Worm (Caenorhabditis elegans): ENCODE data around the gene nlp-46.
"Not testable (repeated sequence)": the region's sequence is repeated elsewhere in the genome, so short reads cannot be mapped to it uniquely, and the experiment has no call there.

ce11 chrV:12509922-12510582 is 4.0 kb upstream of the nlp-46 start:
- not testable (repeated sequence) for TF ChIP-seq F55B11.4 (tag; optimal IDR thresholded peaks at IDR 0.05; ENCODE audit: borderline replicate concordance, insufficient read depth); efl-1 (GFP tag; optimal IDR thresholded peaks at IDR 0.05); egl-18 (GFP tag; IDR thresholded peaks at IDR 0.05); dpl-1 (GFP tag; optimal IDR thresholded peaks at IDR 0.05); T26A5.8 (tag; optimal IDR thresholded peaks at IDR 0.05)
- peak; percentile 2 for TF ChIP-seq ets-4 (GFP tag; optimal IDR thresholded peaks at IDR 0.05)
